Worm (Caenorhabditis elegans): ENCODE results near the gene fbxa-66.

DNA sequence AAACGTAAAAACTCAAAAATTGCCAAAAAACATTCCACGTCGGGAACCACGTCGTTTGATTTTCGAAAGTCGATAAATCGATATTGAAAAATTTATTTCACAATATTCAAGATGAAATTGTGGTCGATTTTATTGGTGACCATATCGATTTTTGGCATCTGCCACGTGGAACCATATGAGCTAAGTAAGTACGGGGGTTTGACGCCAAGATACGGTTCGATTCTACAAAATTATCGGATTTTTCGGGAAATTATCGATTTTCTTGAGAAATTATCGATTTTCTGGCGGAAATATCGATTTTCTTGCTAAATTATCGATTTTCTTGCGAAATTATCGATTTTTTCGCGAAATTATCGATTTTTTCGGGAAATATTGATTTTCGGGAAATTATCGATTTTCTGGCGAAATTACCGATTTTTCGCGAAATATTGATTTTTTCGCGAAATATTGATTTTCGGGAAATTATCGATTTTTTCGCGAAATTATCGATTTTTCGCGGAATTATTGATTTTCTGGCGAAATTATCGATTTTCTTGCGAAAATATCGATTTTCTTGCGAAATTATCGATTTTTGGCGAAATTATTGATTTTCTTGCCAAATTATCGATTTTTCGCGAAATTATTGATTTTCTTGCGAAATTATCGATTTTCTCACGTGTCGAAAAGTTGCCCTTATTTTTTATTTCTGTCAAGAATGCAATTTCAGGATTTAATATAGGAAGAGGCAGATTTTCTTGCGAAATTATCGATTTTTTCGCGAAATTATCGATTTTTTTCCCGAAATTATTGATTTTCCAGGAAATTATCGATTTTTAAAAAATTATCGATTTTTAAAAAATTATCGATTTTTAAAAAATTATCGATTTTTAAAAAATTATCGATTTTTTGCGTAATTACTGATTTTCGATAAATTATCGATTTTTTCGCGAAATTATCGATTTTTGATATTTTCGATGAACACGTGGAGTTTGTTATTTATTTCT is 31.6 kb downstream of the fbxa-66 start, which contains the start of gene Y54F10BM.3:
- TF ChIP-seq efl-1 (GFP tag; optimal IDR thresholded peaks at IDR 0.05) (no peak), unc-62 (GFP tag; optimal IDR thresholded peaks at IDR 0.05) (no peak), rec-8 (tag; optimal IDR thresholded peaks at IDR 0.05) (no peak)
